Worm (Caenorhabditis elegans): ENCODE data around the gene F42G2.7.

- no peak for TF ChIP-seq Y53G8AR.9 (GFP tag; conservative IDR thresholded peaks at IDR 0.05)
- TF ChIP-seq K11D2.4 (GFP tag; IDR thresholded peaks at IDR 0.05), result no peak
- no peak for TF ChIP-seq mxl-1 (tag; optimal IDR thresholded peaks at IDR 0.05)
- no peak for TF ChIP-seq aptf-3 (GFP tag; IDR thresholded peaks at IDR 0.05)
- no peak for TF ChIP-seq pha-4 (tag; optimal IDR thresholded peaks at IDR 0.05)
- no peak for TF ChIP-seq bed-1 (GFP tag; IDR thresholded peaks at IDR 0.05)
- TF ChIP-seq nfya-2 (GFP tag; IDR thresholded peaks at IDR 0.05), result no peak
- TF ChIP-seq F33H1.4 (GFP tag; IDR thresholded peaks at IDR 0.05), result no peak
- no peak for TF ChIP-seq attf-5 (GFP tag; optimal IDR thresholded peaks at IDR 0.05)
Measured at ce11 chrII:2458881-2459280, 40.9 kb downstream of the F42G2.7 start, which contains the start of gene pqn-42.

All from whole organism, young adult.